Worm (Caenorhabditis elegans) whole organism, young adult: ENCODE results near the gene obr-1.

Source experiments
- B0019.2 ChIP-seq: fragments of 200-800 bp; sonication (Bioruptor generic); conservative IDR thresholded peaks from 2 replicates; pipeline ENCODE4 v1.3.6; 2022; ENCODE audit warnings: missing genetic modification reagents, missing genetic modification characterization, missing compliant biosample characterization
- F10E7.11 ChIP-seq: sonication (generic microtip); optimal IDR thresholded peaks from 2 replicates; lab custom pipeline; 2017; ENCODE audit warnings: mild to moderate bottlenecking, missing genetic modification characterization, moderate library complexity, missing compliant biosample characterization
- F23B12.7 ChIP-seq: sonication (generic microtip); optimal IDR thresholded peaks from 2 replicates; lab custom pipeline; 2017; ENCODE audit warnings: missing genetic modification characterization, mild to moderate bottlenecking, missing compliant biosample characterization, antibody characterized with exemption, moderate library complexity; ENCODE audit not compliant: insufficient read depth
- F49E8.2 ChIP-seq: sonication (generic microtip); optimal IDR thresholded peaks from 3 replicates; lab custom pipeline; 2017; ENCODE audit warnings: missing genetic modification characterization, mild to moderate bottlenecking, missing compliant biosample characterization, antibody characterized with exemption, moderate library complexity; ENCODE audit not compliant: insufficient read depth
- F57C9.4 ChIP-seq: sonication (generic microtip); optimal IDR thresholded peaks from 2 replicates; lab custom pipeline; 2017; ENCODE audit warnings: mild to moderate bottlenecking, missing genetic modification characterization, missing compliant biosample characterization
- Y56A3A.18 ChIP-seq: fragments of 200-800 bp; sonication (Bioruptor generic); IDR thresholded peaks from 2 replicates; pipeline ENCODE4 v1.3.6; 2022; ENCODE audit warnings: missing genetic modification reagents, missing genetic modification characterization, missing compliant biosample characterization
- aptf-3 ChIP-seq: fragments of 200-800 bp; sonication (Bioruptor generic); IDR thresholded peaks from 2 replicates; pipeline ENCODE4 v1.3.6; 2022; ENCODE audit warnings: missing genetic modification characterization, missing compliant biosample characterization
- athp-1 ChIP-seq: sonication (generic microtip); optimal IDR thresholded peaks from 2 replicates; lab custom pipeline; 2017; ENCODE audit warnings: mild to moderate bottlenecking, missing genetic modification characterization, missing compliant biosample characterization
- attf-6 ChIP-seq: fragments of 200-800 bp; sonication (Bioruptor generic); IDR thresholded peaks from 2 replicates; pipeline ENCODE4 v1.3.6; 2022; ENCODE audit warnings: missing genetic modification reagents, missing genetic modification characterization, missing compliant biosample characterization
- cebp-1 ChIP-seq, 2 experiments: fragments of 200-800 bp in 1 of 2; sonication (Bioruptor generic) in 1 of 2; sonication (generic microtip) in 1 of 2; IDR thresholded peaks in 1 of 2; optimal IDR thresholded peaks in 1 of 2; 2 replicates each; pipeline versions ENCODE4 v1.3.6 to Lab custom; 2017 to 2022; ENCODE audit warnings: missing compliant biosample characterization in 2 of 2, missing genetic modification characterization in 2 of 2, mild to moderate bottlenecking in 1 of 2, missing genetic modification reagents in 1 of 2, moderate library complexity in 1 of 2
- ceh-58 ChIP-seq: fragments of 200-800 bp; sonication (Bioruptor generic); IDR thresholded peaks from 2 replicates; pipeline ENCODE4 v1.3.6; 2022; ENCODE audit warnings: missing genetic modification characterization, missing compliant biosample characterization
- ceh-91 ChIP-seq: fragments of 200-800 bp; sonication (Bioruptor generic); IDR thresholded peaks from 2 replicates; pipeline ENCODE4 v1.3.6; 2022; ENCODE audit warnings: missing genetic modification reagents, missing genetic modification characterization, missing compliant biosample characterization
- chd-7 ChIP-seq: sonication (generic microtip); optimal IDR thresholded peaks from 2 replicates; lab custom pipeline; 2016; ENCODE audit warnings: mild to moderate bottlenecking, missing genetic modification characterization, moderate library complexity, missing compliant biosample characterization
- dox-1 ChIP-seq: fragments of 200-800 bp; sonication (Bioruptor generic); IDR thresholded peaks from 2 replicates; pipeline ENCODE4 v1.3.6; 2022; ENCODE audit warnings: missing genetic modification reagents, missing genetic modification characterization, missing compliant biosample characterization
- egl-18 ChIP-seq: fragments of 200-800 bp; sonication (Bioruptor generic); IDR thresholded peaks from 2 replicates; pipeline ENCODE4 v1.3.6; 2022; ENCODE audit warnings: missing genetic modification reagents, missing genetic modification characterization, missing compliant biosample characterization
- ekl-4 ChIP-seq: fragments of 200-800 bp; sonication (Bioruptor generic); IDR thresholded peaks from 2 replicates; pipeline ENCODE4 v1.3.6; 2022; ENCODE audit warnings: missing genetic modification reagents, missing genetic modification characterization, missing compliant biosample characterization
- fkh-3 ChIP-seq: sonication (generic microtip); optimal IDR thresholded peaks from 2 replicates; lab custom pipeline; 2016; ENCODE audit warnings: mild to moderate bottlenecking, missing genetic modification characterization, missing compliant biosample characterization
- hlh-26 ChIP-seq: fragments of 200-800 bp; sonication (Bioruptor generic); conservative IDR thresholded peaks from 2 replicates; pipeline ENCODE4 v1.3.6; 2022; ENCODE audit warnings: missing genetic modification reagents, missing genetic modification characterization, missing compliant biosample characterization
- hmg-1.2 ChIP-seq: fragments of 200-800 bp; sonication (Bioruptor generic); IDR thresholded peaks from 2 replicates; pipeline ENCODE4 v1.3.6; 2022; ENCODE audit warnings: missing genetic modification reagents, missing genetic modification characterization, missing compliant biosample characterization
- hmg-20 ChIP-seq: fragments of 200-800 bp; sonication (Bioruptor generic); IDR thresholded peaks from 2 replicates; pipeline ENCODE4 v1.3.6; 2022; ENCODE audit warnings: missing genetic modification reagents, missing genetic modification characterization, missing compliant biosample characterization
- hsf-1 ChIP-seq: fragments of 200-800 bp; sonication (Bioruptor generic); IDR thresholded peaks from 2 replicates; pipeline ENCODE4 v1.3.6; 2022; ENCODE audit warnings: missing genetic modification reagents, missing genetic modification characterization, missing compliant biosample characterization
- let-607 ChIP-seq, 2 experiments: fragments of 200-800 bp in 1 of 2; sonication (Bioruptor generic) in 1 of 2; sonication (generic microtip) in 1 of 2; optimal IDR thresholded peaks; 2 replicates each; lab custom pipeline; 2016 to 2018; ENCODE audit warnings: mild to moderate bottlenecking in 2 of 2, missing compliant biosample characterization in 2 of 2, missing genetic modification characterization in 2 of 2, moderate library complexity in 2 of 2, missing genotype in 1 of 2
- lin-26 ChIP-seq: fragments of 200-800 bp; sonication (Bioruptor generic); IDR thresholded peaks from 2 replicates; pipeline ENCODE4 v1.3.6; 2022; ENCODE audit warnings: missing genetic modification reagents, missing genetic modification characterization, missing compliant biosample characterization
- lin-35 ChIP-seq, 3 experiments: fragments of 150-350 bp in 2 of 3; sonication (generic microtip) in 1 of 3; optimal IDR thresholded peaks; 2 replicates each; lab custom pipeline; 2014 to 2018; ENCODE audit warnings: missing biosample characterization in 3 of 3, missing genetic modification characterization in 3 of 3, missing genetic modification reagents in 3 of 3
- lin-54 ChIP-seq: fragments of 200-800 bp; sonication (Bioruptor generic); optimal IDR thresholded peaks from 2 replicates; lab custom pipeline; 2018; ENCODE audit warnings: mild to moderate bottlenecking, missing genetic modification characterization, missing compliant biosample characterization
- madf-10 ChIP-seq: sonication (generic microtip); optimal IDR thresholded peaks from 2 replicates; lab custom pipeline; 2016; ENCODE audit warnings: mild to moderate bottlenecking, missing genetic modification characterization, missing compliant biosample characterization
- madf-6 ChIP-seq: fragments of 200-800 bp; sonication (Bioruptor generic); IDR thresholded peaks from 2 replicates; pipeline ENCODE4 v1.3.6; 2022; ENCODE audit warnings: missing genetic modification reagents, missing genetic modification characterization, missing compliant biosample characterization
- mcd-1 ChIP-seq: fragments of 200-800 bp; sonication (Bioruptor generic); IDR thresholded peaks from 2 replicates; pipeline ENCODE4 v1.3.6; 2022; ENCODE audit warnings: missing genetic modification reagents, missing genetic modification characterization, missing compliant biosample characterization
- nhr-80 ChIP-seq: sonication (generic microtip); optimal IDR thresholded peaks from 2 replicates; lab custom pipeline; 2016; ENCODE audit warnings: missing genetic modification characterization, missing compliant biosample characterization
- pbrm-1 ChIP-seq: fragments of 200-800 bp; sonication (Bioruptor generic); IDR thresholded peaks from 2 replicates; pipeline ENCODE4 v1.3.6; 2022; ENCODE audit warnings: missing genetic modification reagents, missing genetic modification characterization, missing compliant biosample characterization
- pha-4 ChIP-seq: fragments of 150-350 bp; sonication (generic microtip); optimal IDR thresholded peaks from 2 replicates; lab custom pipeline; 2014; ENCODE audit warnings: missing biosample characterization, missing genetic modification reagents, missing genetic modification characterization
- rcor-1 ChIP-seq: fragments of 200-800 bp; sonication (Bioruptor generic); IDR thresholded peaks from 2 replicates; pipeline ENCODE4 v1.3.6; 2022; ENCODE audit warnings: missing genetic modification reagents, missing genetic modification characterization, missing compliant biosample characterization
- sea-2 ChIP-seq: fragments of 200-800 bp; sonication (Bioruptor generic); IDR thresholded peaks from 2 replicates; pipeline ENCODE4 v1.3.6; 2022; ENCODE audit warnings: missing genetic modification characterization, missing compliant biosample characterization
- tbp1 ChIP-seq: fragments of 200-800 bp; sonication (Bioruptor generic); optimal IDR thresholded peaks from 2 replicates; lab custom pipeline; 2018; ENCODE audit warnings: mild to moderate bottlenecking, missing genetic modification characterization, missing compliant biosample characterization
- zfh-2 ChIP-seq: fragments of 200-800 bp; sonication (Bioruptor generic); conservative IDR thresholded peaks from 2 replicates; pipeline ENCODE4 v1.3.6; 2022; ENCODE audit warnings: missing genetic modification reagents, missing genetic modification characterization, missing compliant biosample characterization
- ztf-25 ChIP-seq: fragments of 200-800 bp; sonication (Bioruptor generic); IDR thresholded peaks from 2 replicates; pipeline ENCODE4 v1.3.6; 2022; ENCODE audit warnings: missing genetic modification reagents, missing genetic modification characterization, missing compliant biosample characterization

The obr-1 gene

DNA sequence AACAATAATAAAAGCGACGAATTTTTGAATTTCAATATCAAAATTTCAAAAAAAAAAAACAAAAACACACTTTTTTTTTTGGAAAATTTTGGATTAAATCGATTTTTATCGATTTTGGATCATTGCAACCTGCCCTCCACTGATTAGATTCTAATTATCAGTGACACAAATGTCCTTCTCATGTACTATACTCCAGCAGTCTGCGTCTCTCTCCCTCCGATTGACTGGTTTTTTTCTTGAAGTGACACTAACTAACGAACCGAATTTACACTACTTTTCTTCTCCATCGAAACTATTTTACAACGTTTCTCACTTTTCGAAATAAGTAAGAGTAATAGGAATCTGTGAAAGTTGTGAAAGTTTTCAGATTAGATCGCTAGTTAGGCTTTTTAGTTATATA lies 29.9 kb downstream of the obr-1 start:
- no peak for TF ChIP-seq chd-7 (tag; lab: Kevin White, UChicago)
- peak; percentile 7; the same call in 1 of the 2 replicates for TF ChIP-seq hmg-1.2
- TF ChIP-seq lin-35 (GFP tag; optimal IDR thresholded peaks at IDR 0.05; lab: Kevin White, UChicago), result no peak
- no peak for TF ChIP-seq cebp-1 (GFP tag; IDR thresholded peaks at IDR 0.05; lab: Robert Waterston, UW)
- peak; percentile 7 for TF ChIP-seq cebp-1 (tag; optimal IDR thresholded peaks at IDR 0.05; lab: Kevin White, UChicago)
- TF ChIP-seq nhr-80 (tag; lab: Kevin White, UChicago), result peak; percentile 61

DNA sequence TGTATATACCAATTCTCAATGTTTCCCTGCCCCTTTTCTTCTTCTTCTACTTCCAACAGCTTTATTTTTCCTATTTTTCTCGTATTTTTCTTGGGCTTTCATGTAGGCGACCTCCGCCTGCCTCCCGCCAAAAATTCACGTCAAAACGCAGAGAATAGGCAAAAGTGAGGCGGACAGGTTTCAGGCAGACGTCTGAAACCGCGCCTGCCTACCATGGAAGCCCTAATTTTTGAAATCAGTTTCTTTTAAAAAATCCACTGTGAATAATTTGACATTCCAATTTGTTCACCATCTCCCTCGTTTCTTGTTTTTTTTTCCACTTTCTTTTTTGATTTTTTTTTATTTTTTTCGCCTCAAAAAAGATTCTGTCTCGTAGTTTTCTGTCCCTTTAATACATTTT lies 31.9 kb downstream of the obr-1 start:
- no peak for TF ChIP-seq aptf-3
- no peak for TF ChIP-seq B0019.2 (GFP tag; lab: Robert Waterston, UW)
- no peak for TF ChIP-seq let-607 (tag; optimal IDR thresholded peaks at IDR 0.05; lab: Kevin White, UChicago)
- TF ChIP-seq lin-26 (GFP tag; lab: Robert Waterston, UW), result peak; percentile 51; the same call in 1 of the 2 replicates
- no peak for TF ChIP-seq tbp1 (GFP tag; lab: Kevin White, UChicago)

DNA sequence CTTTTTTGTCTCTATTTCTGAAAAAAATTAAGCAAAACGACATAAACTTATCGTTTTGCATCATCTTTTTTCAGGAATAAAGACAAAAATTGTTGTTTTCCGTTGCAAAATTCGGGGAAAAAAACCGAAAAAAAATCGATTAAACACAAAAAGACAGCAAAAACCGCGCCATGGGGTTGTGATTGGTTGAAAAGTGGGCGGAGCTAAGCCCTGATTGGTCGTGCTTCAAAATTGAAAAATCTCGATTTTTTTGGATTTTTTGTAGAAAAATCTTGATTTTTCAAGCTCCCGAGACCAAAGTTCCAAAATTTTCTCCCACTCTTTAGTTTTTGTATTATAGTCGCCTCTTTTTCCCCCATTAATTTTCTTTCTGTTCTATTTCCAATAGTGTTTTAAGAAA lies 32.4 kb downstream of the obr-1 start:
- TF ChIP-seq F23B12.7 (tag; lab: Kevin White, UChicago) (no peak), fkh-3 (no peak), Y56A3A.18 (GFP tag; lab: Robert Waterston, UW) (no peak), ekl-4 (GFP tag; lab: Robert Waterston, UW) (peak; percentile 40; the same call in 1 of the 2 replicates), madf-10 (tag; lab: Kevin White, UChicago) (no peak), F49E8.2 (tag; lab: Kevin White, UChicago) (no peak), attf-6 (GFP tag; lab: Robert Waterston, UW) (no peak), pbrm-1 (GFP tag; lab: Robert Waterston, UW) (0 out of 2 replicates have a peak, but pooled peaks have one; percentile 21), madf-6 (GFP tag; lab: Robert Waterston, UW) (0 out of 2 replicates have a peak, but pooled peaks have one; percentile 20)

DNA sequence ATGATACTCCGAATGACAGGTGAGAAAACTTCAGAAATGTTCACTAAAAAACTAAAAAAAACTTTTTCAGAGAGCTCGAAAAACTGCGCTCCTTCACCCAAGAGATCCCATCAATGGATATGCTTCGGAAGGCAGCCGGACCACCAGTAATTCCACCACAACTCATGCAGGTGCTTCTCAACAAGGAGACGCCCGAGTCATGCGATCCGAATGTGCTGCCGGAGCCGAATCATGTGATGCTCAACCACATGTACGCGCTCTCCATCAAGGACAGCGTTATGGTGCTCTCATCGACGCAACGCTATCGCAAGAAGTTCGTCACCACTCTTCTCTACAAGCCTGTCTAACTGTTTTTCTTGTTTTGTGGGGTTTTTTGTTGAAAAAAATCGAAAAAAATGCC lies 33.0 kb downstream of the obr-1 start:
- TF ChIP-seq egl-18 (GFP tag; lab: Robert Waterston, UW) (no peak), F10E7.11 (tag; lab: Kevin White, UChicago) (no peak), lin-54 (GFP tag; lab: Kevin White, UChicago) (no peak), hlh-26 (no peak), hsf-1 (no peak), ztf-25 (GFP tag; lab: Robert Waterston, UW) (no peak), zfh-2 (no peak), F57C9.4 (tag; lab: Kevin White, UChicago) (no peak), dox-1 (GFP tag; lab: Robert Waterston, UW) (no peak), hmg-20 (no peak), pha-4 (tag; lab: Kevin White, UChicago) (no peak), ceh-58 (GFP tag; lab: Robert Waterston, UW) (no peak), lin-26 (GFP tag; lab: Robert Waterston, UW) (no peak), ceh-91 (GFP tag; lab: Robert Waterston, UW) (no peak), rcor-1 (GFP tag; lab: Robert Waterston, UW) (no peak), athp-1 (tag; lab: Kevin White, UChicago) (no peak), mcd-1 (GFP tag; lab: Robert Waterston, UW) (no peak), sea-2 (GFP tag; lab: Robert Waterston, UW) (no peak)
